Worm (Caenorhabditis elegans): ENCODE data around the gene F26F4.9.

ce11 chrIII:4920221-4920620 is 7.9 kb upstream of the F26F4.9 start, which contains the start of gene ula-1:
- no peak for TF ChIP-seq ztf-11 (tag; optimal IDR thresholded peaks at IDR 0.05)
- no peak for TF ChIP-seq aly-2 (tag; optimal IDR thresholded peaks at IDR 0.05)
- no peak for TF ChIP-seq skn-1 (tag; optimal IDR thresholded peaks at IDR 0.05)
- TF ChIP-seq nhr-237 (tag; optimal IDR thresholded peaks at IDR 0.05): no peak
- TF ChIP-seq nhr-12 (tag; optimal IDR thresholded peaks at IDR 0.05): no peak
- no peak for TF ChIP-seq lsy-2 (tag; optimal IDR thresholded peaks at IDR 0.05)
- no peak for TF ChIP-seq snpc-4 (tag; optimal IDR thresholded peaks at IDR 0.05)
